Worm (Caenorhabditis elegans) whole organism, late embryonic: ENCODE results near the gene zipt-2.2.

Source experiments
- C38D4.7 ChIP-seq: fragments of 200-800 bp; sonication (Bioruptor generic); optimal IDR thresholded peaks from 2 replicates; lab custom pipeline; 2018; ENCODE audit warnings: mild to moderate bottlenecking, missing genetic modification characterization, moderate library complexity, missing compliant biosample characterization
- F13H6.1 ChIP-seq: sonication (generic microtip); optimal IDR thresholded peaks from 2 replicates; lab custom pipeline; 2016; ENCODE audit warnings: missing genetic modification characterization, missing compliant biosample characterization
- K09A11.1 ChIP-seq: sonication (generic microtip); optimal IDR thresholded peaks from 2 replicates; lab custom pipeline; 2017; ENCODE audit warnings: antibody characterized with exemption, mild to moderate bottlenecking, missing genetic modification characterization, missing compliant biosample characterization; ENCODE audit not compliant: insufficient read depth
- T23F11.4 ChIP-seq: fragments of 200-800 bp; sonication (Bioruptor generic); optimal IDR thresholded peaks from 2 replicates; lab custom pipeline; 2018; ENCODE audit warnings: mild to moderate bottlenecking, missing genetic modification characterization, missing compliant biosample characterization
- Y22D7AL.16 ChIP-seq: sonication (generic microtip); optimal IDR thresholded peaks from 2 replicates; lab custom pipeline; 2016; ENCODE audit warnings: missing genetic modification characterization, missing compliant biosample characterization
- ahr-1 ChIP-seq: sonication (generic microtip); optimal IDR thresholded peaks from 2 replicates; lab custom pipeline; 2016; ENCODE audit warnings: missing genetic modification characterization, missing compliant biosample characterization
- ama-1 ChIP-seq: fragments of 150-350 bp; optimal IDR thresholded peaks from 2 replicates; lab custom pipeline; 2014
- ceh-14 ChIP-seq: sonication (generic microtip); optimal IDR thresholded peaks from 2 replicates; lab custom pipeline; 2016; ENCODE audit warnings: missing genotype, missing genetic modification characterization, missing compliant biosample characterization
- ceh-2 ChIP-seq: sonication (generic microtip); optimal IDR thresholded peaks from 2 replicates; lab custom pipeline; 2016; ENCODE audit warnings: missing genotype, missing genetic modification characterization, missing compliant biosample characterization
- ceh-22 ChIP-seq: sonication (generic microtip); optimal IDR thresholded peaks from 2 replicates; lab custom pipeline; 2017; ENCODE audit warnings: missing biosample characterization, missing genetic modification characterization
- ceh-34 ChIP-seq: sonication (generic microtip); optimal IDR thresholded peaks from 2 replicates; lab custom pipeline; 2016; ENCODE audit warnings: mild to moderate bottlenecking, missing genetic modification characterization, missing compliant biosample characterization
- ceh-45 ChIP-seq: fragments of 200-800 bp; sonication (Bioruptor generic); IDR thresholded peaks from 2 replicates; pipeline ENCODE4 v1.3.6; 2022; ENCODE audit warnings: missing genetic modification reagents, missing genetic modification characterization, missing compliant biosample characterization
- che-1 ChIP-seq: sonication (generic microtip); optimal IDR thresholded peaks from 2 replicates; lab custom pipeline; 2016; ENCODE audit warnings: mild to moderate bottlenecking, missing genetic modification characterization, missing compliant biosample characterization
- dmd-4 ChIP-seq: sonication (generic microtip); optimal IDR thresholded peaks from 2 replicates; lab custom pipeline; 2016; ENCODE audit warnings: borderline replicate concordance, missing genetic modification characterization, missing compliant biosample characterization
- dve-1 ChIP-seq: sonication (generic microtip); optimal IDR thresholded peaks from 2 replicates; lab custom pipeline; 2017; ENCODE audit warnings: antibody characterized with exemption, mild to moderate bottlenecking, missing genetic modification characterization, missing compliant biosample characterization
- elt-2 ChIP-seq: sonication (generic microtip); optimal IDR thresholded peaks from 2 replicates; lab custom pipeline; 2016; ENCODE audit warnings: missing genetic modification reagents, missing genetic modification characterization, missing compliant biosample characterization
- elt-4 ChIP-seq: sonication (generic microtip); optimal IDR thresholded peaks from 2 replicates; lab custom pipeline; 2016; ENCODE audit warnings: missing genetic modification characterization, missing compliant biosample characterization
- eyg-1 ChIP-seq: sonication (generic microtip); optimal IDR thresholded peaks from 2 replicates; lab custom pipeline; 2016; ENCODE audit warnings: missing genotype, missing genetic modification characterization, missing compliant biosample characterization
- fkh-6 ChIP-seq: sonication (generic microtip); optimal IDR thresholded peaks from 2 replicates; lab custom pipeline; 2016; ENCODE audit warnings: missing genetic modification characterization, missing compliant biosample characterization
- gmeb-2 ChIP-seq: sonication (generic microtip); optimal IDR thresholded peaks from 2 replicates; lab custom pipeline; 2016; ENCODE audit warnings: missing genetic modification characterization, inconsistent platforms, missing compliant biosample characterization
- hlh-13 ChIP-seq: fragments of 200-800 bp; sonication (Bioruptor generic); optimal IDR thresholded peaks from 2 replicates; lab custom pipeline; 2018; ENCODE audit warnings: mild to moderate bottlenecking, missing genetic modification characterization, missing compliant biosample characterization
- hlh-15 ChIP-seq: sonication (generic microtip); optimal IDR thresholded peaks from 2 replicates; lab custom pipeline; 2016; ENCODE audit warnings: missing genetic modification characterization, missing compliant biosample characterization
- hlh-30 ChIP-seq: sonication (generic microtip); optimal IDR thresholded peaks from 2 replicates; lab custom pipeline; 2017; ENCODE audit warnings: antibody characterized with exemption, missing genetic modification characterization, missing compliant biosample characterization; ENCODE audit not compliant: insufficient read depth
- hlh-6 ChIP-seq: sonication (generic microtip); optimal IDR thresholded peaks from 2 replicates; lab custom pipeline; 2016; ENCODE audit warnings: missing genotype, missing genetic modification characterization, missing compliant biosample characterization
- lin-11 ChIP-seq: fragments of 200-800 bp; sonication (Bioruptor generic); optimal IDR thresholded peaks from 2 replicates; lab custom pipeline; 2018; ENCODE audit warnings: mild to moderate bottlenecking, missing genetic modification characterization, missing compliant biosample characterization
- madf-2 ChIP-seq: sonication (generic microtip); optimal IDR thresholded peaks from 2 replicates; lab custom pipeline; 2017; ENCODE audit warnings: missing genetic modification characterization, missing compliant biosample characterization
- nhr-11 ChIP-seq: fragments of 150-350 bp; optimal IDR thresholded peaks from 2 replicates; lab custom pipeline; 2014; ENCODE audit warnings: missing biosample characterization, missing genetic modification characterization
- npax-4 ChIP-seq: sonication (generic microtip); optimal IDR thresholded peaks from 2 replicates; lab custom pipeline; 2016; ENCODE audit warnings: missing genetic modification characterization, missing compliant biosample characterization
- pag-3 ChIP-seq: sonication (generic microtip); optimal IDR thresholded peaks from 2 replicates; lab custom pipeline; 2016; ENCODE audit warnings: missing compliant biosample characterization, missing genetic modification characterization, borderline replicate concordance
- pat-9 ChIP-seq: fragments of 200-800 bp; sonication (Bioruptor generic); optimal IDR thresholded peaks from 2 replicates; lab custom pipeline; 2018; ENCODE audit warnings: mild to moderate bottlenecking, missing genetic modification characterization, moderate library complexity, missing compliant biosample characterization
- pha-2 ChIP-seq: sonication (generic microtip); optimal IDR thresholded peaks from 2 replicates; lab custom pipeline; 2017; ENCODE audit warnings: mild to moderate bottlenecking, missing genetic modification characterization, missing compliant biosample characterization
- pha-4 ChIP-seq: fragments of 150-350 bp; optimal IDR thresholded peaks from 2 replicates; lab custom pipeline; 2018; ENCODE audit warnings: missing biosample characterization, missing genetic modification reagents, missing genetic modification characterization
- pqm-1 ChIP-seq: sonication (generic microtip); optimal IDR thresholded peaks from 2 replicates; lab custom pipeline; 2016; ENCODE audit warnings: missing genetic modification characterization, missing compliant biosample characterization
- rnt-1 ChIP-seq: sonication (generic microtip); optimal IDR thresholded peaks from 2 replicates; lab custom pipeline; 2016; ENCODE audit warnings: missing genetic modification characterization, missing compliant biosample characterization
- syd-9 ChIP-seq: sonication (generic microtip); optimal IDR thresholded peaks from 2 replicates; lab custom pipeline; 2016; ENCODE audit warnings: mild to moderate bottlenecking, missing genetic modification characterization, moderate library complexity, missing compliant biosample characterization
- tbx-7 ChIP-seq: sonication (generic microtip); optimal IDR thresholded peaks from 2 replicates; lab custom pipeline; 2016; ENCODE audit warnings: missing genotype, missing genetic modification characterization, missing compliant biosample characterization
- ttx-3 ChIP-seq: sonication (generic microtip); optimal IDR thresholded peaks from 2 replicates; lab custom pipeline; 2016; ENCODE audit warnings: missing genetic modification reagents, missing genetic modification characterization, missing compliant biosample characterization
- unc-55 ChIP-seq: sonication (generic microtip); optimal IDR thresholded peaks from 2 replicates; lab custom pipeline; 2017; ENCODE audit warnings: missing biosample characterization, missing genetic modification reagents, missing genetic modification characterization

The zipt-2.2 gene

ce11 chrIV:4235315-4236024, at the start of gene zipt-2.2, which contains the start of gene dpy-13:
Gene zipt-2.2 (minus strand): TSS chrIV:4235365.
Gene dpy-13 (plus strand): TSS chrIV:4235614.
- TF ChIP-seq unc-55 (GFP tag; lab: Kevin White, UChicago) (no peak), gmeb-2 (tag; lab: Kevin White, UChicago) (no peak), hlh-13 (GFP tag; lab: Kevin White, UChicago) (no peak), ahr-1 (no peak), Y22D7AL.16 (tag; lab: Kevin White, UChicago) (no peak)

DNA sequence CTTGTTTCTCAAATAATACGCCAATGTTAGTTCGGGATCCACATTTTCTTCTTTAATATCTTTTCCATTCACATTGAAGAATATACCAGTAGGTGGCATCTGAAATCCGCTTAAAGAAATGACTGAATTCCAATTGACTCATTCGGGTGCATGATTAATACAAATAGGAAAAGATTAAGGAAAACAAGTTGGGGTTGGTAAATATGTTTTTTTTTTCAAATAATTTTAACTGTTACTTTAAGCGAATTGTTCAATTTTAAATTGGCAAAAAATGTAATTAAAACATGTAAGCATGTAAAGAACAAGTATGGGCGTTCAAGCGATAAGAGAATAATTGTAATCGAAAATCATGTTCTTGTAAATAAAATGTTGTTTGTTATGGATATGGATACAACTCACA, 48.9 kb upstream of the zipt-2.2 start, which contains the start of gene F15E6.6:
Gene F15E6.6, minus strand, starts transcription at position 101 of the 400 bp plus-strand sequence.
- TF ChIP-seq ahr-1 (no peak), pha-4 (no peak), che-1 (tag; lab: Kevin White, UChicago) (no peak), tbx-7 (tag; lab: Kevin White, UChicago) (no peak), pag-3 (no peak), ceh-2 (tag; lab: Kevin White, UChicago) (no peak), nhr-11 (tag; lab: Kevin White, UChicago) (no peak), pat-9 (tag; lab: Kevin White, UChicago) (no peak), npax-4 (no peak), madf-2 (no peak), fkh-6 (tag; lab: Kevin White, UChicago) (no peak), C38D4.7 (GFP tag; lab: Kevin White, UChicago) (no peak), eyg-1 (tag; lab: Kevin White, UChicago) (no peak), T23F11.4 (GFP tag; lab: Kevin White, UChicago) (no peak), unc-55 (GFP tag; lab: Kevin White, UChicago) (no peak), hlh-30 (no peak), hlh-15 (tag; lab: Kevin White, UChicago) (no peak)

DNA sequence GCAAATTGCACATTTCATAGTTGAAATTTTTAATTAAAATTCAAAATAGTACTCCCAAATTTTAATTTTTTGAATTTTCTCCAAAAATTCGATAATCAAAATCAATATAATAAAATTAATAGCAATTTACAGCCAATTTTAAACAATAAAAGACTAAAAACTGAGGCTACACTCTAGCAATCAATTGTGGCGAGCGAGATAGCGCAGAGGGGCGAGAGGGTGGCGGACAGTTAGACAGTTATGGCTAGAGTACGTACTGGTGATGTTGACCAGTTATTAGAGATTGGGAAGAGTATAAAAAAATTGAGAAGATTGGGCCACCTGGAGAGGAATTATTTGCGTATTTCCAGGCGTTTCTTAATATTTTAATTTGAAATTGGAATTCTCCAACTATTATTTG, 42.5 kb upstream of the zipt-2.2 start, which contains the start of gene nhr-78:
Gene nhr-78, minus strand, starts transcription at position 182 of the 400 bp plus-strand sequence.
- TF ChIP-seq eyg-1 (tag; lab: Kevin White, UChicago) (no peak), lin-11 (tag; lab: Kevin White, UChicago) (no peak), gmeb-2 (tag; lab: Kevin White, UChicago) (no peak), ceh-45 (no peak), elt-2 (tag; lab: Kevin White, UChicago) (no peak), hlh-13 (GFP tag; lab: Kevin White, UChicago) (no peak), elt-4 (no peak), K09A11.1 (tag; lab: Kevin White, UChicago) (no peak), pqm-1 (tag; lab: Kevin White, UChicago) (no peak), pha-2 (tag; lab: Kevin White, UChicago) (no peak), che-1 (tag; lab: Kevin White, UChicago) (no peak), hlh-30 (no peak)

- TF ChIP-seq pha-2 (tag; lab: Kevin White, UChicago) (no peak), gmeb-2 (tag; lab: Kevin White, UChicago) (no peak), dmd-4 (tag; lab: Kevin White, UChicago) (no peak)
These were observed 37.0 kb upstream of the zipt-2.2 start, which contains the start of gene F36A4.1 for ce11 chrIV:4272167-4272566. Gene F36A4.1 (plus strand): TSS chrIV:4272467.

ce11 chrIV:4270925-4271324, 35.8 kb upstream of the zipt-2.2 start, which contains the start of gene F36A4.2:
Gene F36A4.2 (plus strand): TSS chrIV:4271225.
- TF ChIP-seq syd-9 (tag; lab: Kevin White, UChicago) (no peak), gmeb-2 (tag; lab: Kevin White, UChicago) (no peak), pag-3 (no peak), hlh-6 (tag; lab: Kevin White, UChicago) (no peak), tbx-7 (tag; lab: Kevin White, UChicago) (no peak), ceh-14 (no peak), ceh-2 (tag; lab: Kevin White, UChicago) (no peak), ttx-3 (tag; lab: Kevin White, UChicago) (no peak), C38D4.7 (GFP tag; lab: Kevin White, UChicago) (no peak), dve-1 (tag; lab: Kevin White, UChicago) (no peak), pha-2 (tag; lab: Kevin White, UChicago) (no peak), ceh-34 (tag; lab: Kevin White, UChicago) (no peak), rnt-1 (tag; lab: Kevin White, UChicago) (no peak), F13H6.1 (tag; lab: Kevin White, UChicago) (no peak), ama-1 (no peak), K09A11.1 (tag; lab: Kevin White, UChicago) (no peak), ceh-22 (no peak)
- TF ChIP-seq, all 69 proteins: peak for 0
